Fruit fly (Drosophila melanogaster): ENCODE results near the gene CG9981.

The CG9981 gene

DNA sequence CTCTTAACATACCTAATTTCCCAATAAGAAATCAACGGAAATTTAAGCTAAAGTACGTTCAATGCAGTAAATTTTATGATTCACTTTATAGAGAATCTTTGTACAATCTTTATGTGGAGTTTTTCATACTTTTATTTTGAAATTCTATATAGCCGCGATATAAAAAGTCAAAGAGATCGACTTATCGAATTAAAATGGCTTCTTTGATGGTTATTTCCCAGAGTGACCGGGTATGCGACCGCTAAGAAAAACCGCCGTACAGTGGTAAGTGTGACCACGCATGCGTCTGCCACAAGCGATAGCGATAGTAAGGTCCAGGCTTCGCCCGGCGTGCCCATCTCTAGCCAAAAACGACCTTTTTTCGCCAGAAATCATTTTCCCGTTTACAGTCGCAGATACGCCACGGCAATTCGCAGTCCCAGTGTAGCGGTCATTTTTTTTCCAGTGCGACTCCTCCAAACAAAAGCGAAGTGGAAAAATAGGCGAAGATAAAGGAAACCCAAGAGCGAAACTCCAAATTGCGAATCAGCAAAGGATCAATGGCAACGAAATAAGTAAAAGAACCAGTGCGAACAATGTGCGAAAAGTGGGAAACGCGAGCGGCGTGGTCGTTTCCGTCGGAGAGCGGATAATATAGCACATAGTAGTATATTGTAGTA, 17.7 kb upstream of the CG9981 start, which contains the start of gene hang (continued):
- no peak for TF ChIP-seq Bteb2 (GFP tag; optimal IDR thresholded peaks at IDR 0.05)
- TF ChIP-seq CG3847 (GFP tag; IDR thresholded peaks at IDR 0.05): peak; percentile 64
- no peak for TF ChIP-seq ase (GFP tag; IDR thresholded peaks at IDR 0.05)
- peak; percentile 49 for TF ChIP-seq CG14441 (GFP tag; IDR thresholded peaks at IDR 0.05)
- no peak for TF ChIP-seq CG11723 (GFP tag; optimal IDR thresholded peaks at IDR 0.05)
- peak; percentile 18 for TF ChIP-seq CG1233 (GFP tag; optimal IDR thresholded peaks at IDR 0.05)
- TF ChIP-seq CG17186 (GFP tag; optimal IDR thresholded peaks at IDR 0.05): peak; percentile 56
- TF ChIP-seq Sox102F (GFP tag; optimal IDR thresholded peaks at IDR 0.05): no peak
- TF ChIP-seq CG8359 (GFP tag; optimal IDR thresholded peaks at IDR 0.05; ENCODE audit: borderline replicate concordance): no peak
- TF ChIP-seq fu2 (GFP tag; optimal IDR thresholded peaks at IDR 0.05): no peak
- TF ChIP-seq ac (GFP tag; optimal IDR thresholded peaks at IDR 0.05): no peak
- TF ChIP-seq gfzf (GFP tag; optimal IDR thresholded peaks at IDR 0.05): peak; percentile 93
- TF ChIP-seq cwo (GFP tag; optimal IDR thresholded peaks at IDR 0.05): peak; percentile 39
- TF ChIP-seq CG4707 (GFP tag; optimal IDR thresholded peaks at IDR 0.05): peak; percentile 1
- TF ChIP-seq CG31365 (tag; optimal IDR thresholded peaks at IDR 0.05): peak; percentile 7
- peak; percentile 0 for TF ChIP-seq jumu (GFP tag; optimal IDR thresholded peaks at IDR 0.05)
- TF ChIP-seq CG12391 (tag; optimal IDR thresholded peaks at IDR 0.05): peak; percentile 7
- TF ChIP-seq Nf-YC (tag; optimal IDR thresholded peaks at IDR 0.05): peak; percentile 31
- TF ChIP-seq GATAe (GFP tag; conservative IDR thresholded peaks at IDR 0.05): no peak
- no peak for TF ChIP-seq kah (GFP tag; optimal IDR thresholded peaks at IDR 0.05)
- TF ChIP-seq usp (GFP tag; optimal IDR thresholded peaks at IDR 0.05): no peak
- no peak for TF ChIP-seq fd102C (GFP tag; optimal IDR thresholded peaks at IDR 0.05)
- TF ChIP-seq Oaz (GFP tag; IDR thresholded peaks at IDR 0.05): no peak
- peak; percentile 85 for TF ChIP-seq Ets65A (GFP tag)
- TF ChIP-seq CHES-1-like (GFP tag; optimal IDR thresholded peaks at IDR 0.05): peak; percentile 51
- TF ChIP-seq bcd (GFP tag; optimal IDR thresholded peaks at IDR 0.05): no peak
- peak; percentile 39 for TF ChIP-seq CG4282 (GFP tag; optimal IDR thresholded peaks at IDR 0.05)
- TF ChIP-seq CG2120 (GFP tag; optimal IDR thresholded peaks at IDR 0.05): peak; percentile 49
- peak; percentile 75 for TF ChIP-seq CG10543 (GFP tag; optimal IDR thresholded peaks at IDR 0.05)
- no peak for TF ChIP-seq jing (GFP tag; optimal IDR thresholded peaks at IDR 0.05)
- no peak for TF ChIP-seq Camta (GFP tag; optimal IDR thresholded peaks at IDR 0.05)
- TF ChIP-seq CrebB (tag; optimal IDR thresholded peaks at IDR 0.05): peak; percentile 56
- TF ChIP-seq dpn (GFP tag; optimal IDR thresholded peaks at IDR 0.05): peak; percentile 28 to 36
- TF ChIP-seq CG11247 (GFP tag; IDR thresholded peaks at IDR 0.05): peak; percentile 51
- no peak for TF ChIP-seq gcm2 (GFP tag; optimal IDR thresholded peaks at IDR 0.05)
- peak; percentile 83 for TF ChIP-seq HmgD (GFP tag; optimal IDR thresholded peaks at IDR 0.05)
- peak; percentile 19 for TF ChIP-seq sug (tag; optimal IDR thresholded peaks at IDR 0.05)
- no peak for TF ChIP-seq Sry-β (GFP tag; optimal IDR thresholded peaks at IDR 0.05)
- peak; percentile 32 for TF ChIP-seq CG2678 (tag; optimal IDR thresholded peaks at IDR 0.05)
- peak; percentile 6 for TF ChIP-seq CG2875 (GFP tag; optimal IDR thresholded peaks at IDR 0.05)
- TF ChIP-seq Ptx1 (GFP tag; IDR thresholded peaks at IDR 0.05): no peak
- TF ChIP-seq HLHmδ (GFP tag; optimal IDR thresholded peaks at IDR 0.05): peak; percentile 53
- no peak for TF ChIP-seq ATbp (GFP tag; optimal IDR thresholded peaks at IDR 0.05)
- no peak for TF ChIP-seq ssp (GFP tag; IDR thresholded peaks at IDR 0.05)
- TF ChIP-seq D19B (GFP tag; optimal IDR thresholded peaks at IDR 0.05): no peak
- peak; percentile 29; the same call in 1 of the 2 replicates for TF ChIP-seq MBD-R2 (GFP tag; IDR thresholded peaks at IDR 0.05)
- TF ChIP-seq CG31441 (GFP tag; IDR thresholded peaks at IDR 0.05): no peak
- TF ChIP-seq Dll (GFP tag; IDR thresholded peaks at IDR 0.05; ENCODE audit: partially characterized antibody): peak; percentile 66; the same call in 3 of the 4 replicates
- TF ChIP-seq al (GFP tag; IDR thresholded peaks at IDR 0.05): peak; percentile 32; the same call in 1 of the 2 replicates
- peak; percentile 22 for TF ChIP-seq ERR (GFP tag; optimal IDR thresholded peaks at IDR 0.05)
